Fruit fly (Drosophila melanogaster) S2 (cell line): ENCODE results near the gene p.

Experiments used
- CG8478 ChIP-seq: fragments of >200 bp; optimal IDR thresholded peaks from 2 replicates; lab custom pipeline; 2018
- CTCF ChIP-seq, 2 experiments: fragments of >200 bp; optimal IDR thresholded peaks; 2 replicates each; lab custom pipeline; 2018

DNA sequence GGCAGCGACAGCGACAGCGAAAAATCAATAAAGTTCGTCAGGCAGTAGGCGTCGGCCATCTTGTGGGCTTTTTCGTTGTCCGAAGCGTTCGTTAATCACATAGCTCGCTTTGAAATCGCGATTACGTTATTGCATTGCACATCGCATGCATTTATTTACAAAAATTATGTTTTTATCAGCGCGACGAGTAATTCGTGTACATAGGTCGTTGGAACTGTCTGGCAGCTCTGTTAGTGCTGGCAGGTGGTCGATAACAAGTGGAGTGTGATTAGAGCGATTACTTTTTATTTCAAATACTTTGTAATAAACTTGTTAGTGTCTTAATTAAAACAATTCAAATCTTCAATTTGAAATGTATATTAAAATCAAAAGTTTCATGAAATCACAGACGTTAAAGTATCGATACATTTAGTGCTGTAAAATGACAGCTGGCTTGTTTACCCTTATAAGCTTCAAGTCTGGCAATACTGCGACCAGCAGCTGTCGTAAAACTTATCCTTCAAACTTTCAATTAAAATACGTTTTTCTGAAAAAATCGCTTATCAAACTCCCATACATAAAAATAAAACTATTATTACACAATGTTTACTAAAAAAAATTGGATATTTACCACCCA, 6.7 kb downstream of the p start, which contains the start of gene CG8032:
- TF ChIP-seq CTCF (optimal IDR thresholded peaks at IDR 0.05; lab: Kevin White, UChicago) (no peak), CG8478 (no peak)
